Worm (Caenorhabditis elegans) whole organism, late embryonic: ENCODE results near the gene cutl-25.

Source experiments
- K09A11.1 ChIP-seq: sonication (generic microtip); optimal IDR thresholded peaks from 2 replicates; lab custom pipeline; 2017; ENCODE audit warnings: antibody characterized with exemption, mild to moderate bottlenecking, missing genetic modification characterization, missing compliant biosample characterization; ENCODE audit not compliant: insufficient read depth
- ama-1 ChIP-seq: fragments of 150-350 bp; optimal IDR thresholded peaks from 2 replicates; lab custom pipeline; 2014
- ceh-24 ChIP-seq: sonication (generic microtip); optimal IDR thresholded peaks from 2 replicates; lab custom pipeline; 2016; ENCODE audit warnings: mild to moderate bottlenecking, missing genetic modification characterization, missing compliant biosample characterization
- hlh-15 ChIP-seq: sonication (generic microtip); optimal IDR thresholded peaks from 2 replicates; lab custom pipeline; 2016; ENCODE audit warnings: missing genetic modification characterization, missing compliant biosample characterization
- pros-1 ChIP-seq: fragments of 150-350 bp; optimal IDR thresholded peaks from 2 replicates; lab custom pipeline; 2014; ENCODE audit warnings: missing biosample characterization, missing genetic modification reagents, missing genetic modification characterization

DNA sequence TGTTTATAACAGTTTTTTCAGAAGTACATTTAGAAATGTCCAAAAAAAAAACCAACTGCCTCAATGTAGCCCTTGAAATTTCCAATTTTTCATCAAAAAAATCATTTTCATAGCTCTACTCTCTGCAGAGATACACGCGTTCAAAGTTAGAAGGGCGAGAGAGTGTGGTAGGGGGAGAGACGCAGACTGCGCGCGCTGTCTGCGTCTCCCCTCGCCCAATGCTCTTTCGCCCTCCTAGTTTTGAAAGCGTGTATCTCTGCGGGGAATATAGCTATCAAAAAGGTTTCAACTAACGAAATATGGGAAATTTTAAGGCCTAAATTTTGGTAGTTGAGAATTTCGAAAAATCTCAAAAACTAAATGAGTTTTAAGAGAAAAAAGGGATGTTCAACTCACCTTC is 16.6 kb upstream of the cutl-25 start:
- TF ChIP-seq hlh-15 (tag; lab: Kevin White, UChicago) (no peak), pros-1 (tag; lab: Kevin White, UChicago) (no peak), ama-1 (lab: Kevin White, UChicago) (no peak), K09A11.1 (no peak), ceh-24 (tag; lab: Kevin White, UChicago) (no peak)
